Worm (Caenorhabditis elegans) whole organism, midembryonic: ENCODE measurements around the gene casy-1.

Source experiments
- cog-1 ChIP-seq: sonication (generic microtip); optimal IDR thresholded peaks from 2 replicates; lab custom pipeline; 2016; ENCODE audit warnings: missing genetic modification characterization, missing compliant biosample characterization
- flt-1 ChIP-seq: fragments of 200-800 bp; sonication (Bioruptor generic); IDR thresholded peaks from 2 replicates; pipeline ENCODE4 v1.3.6; 2022; ENCODE audit warnings: missing genetic modification characterization, missing compliant biosample characterization
- ztf-23 ChIP-seq: fragments of 200-800 bp; sonication (Bioruptor generic); IDR thresholded peaks from 2 replicates; pipeline ENCODE4 v1.3.6; 2022; ENCODE audit warnings: missing genetic modification reagents, missing genetic modification characterization, missing compliant biosample characterization

- TF ChIP-seq cog-1 (tag; lab: Kevin White, UChicago) (no peak), ztf-23 (no peak), flt-1 (GFP tag; lab: Robert Waterston, UW) (no peak)
Observed at ce11 chrII:5962343-5962742, 5.9 kb upstream of the casy-1 start.
